Worm (Caenorhabditis elegans) whole organism, midembryonic: Measurements from ENCODE around the gene Y39A1A.24.

Experiments used
- flt-1 ChIP-seq: fragments of 200-800 bp; sonication (Bioruptor generic); IDR thresholded peaks from 2 replicates; pipeline ENCODE4 v1.3.6; 2022; ENCODE audit warnings: missing genetic modification characterization, missing compliant biosample characterization
- ref-1 ChIP-seq: fragments of 200-800 bp; sonication (Bioruptor generic); conservative IDR thresholded peaks from 2 replicates; pipeline ENCODE4 v1.3.6; 2022; ENCODE audit warnings: missing genetic modification reagents, missing genetic modification characterization, missing compliant biosample characterization
- tab-1 ChIP-seq: fragments of 200-800 bp; sonication (Bioruptor generic); IDR thresholded peaks from 2 replicates; pipeline ENCODE4 v1.3.6; 2022; ENCODE audit warnings: missing genetic modification characterization, missing compliant biosample characterization
- ztf-23 ChIP-seq: fragments of 200-800 bp; sonication (Bioruptor generic); IDR thresholded peaks from 2 replicates; pipeline ENCODE4 v1.3.6; 2022; ENCODE audit warnings: missing genetic modification reagents, missing genetic modification characterization, missing compliant biosample characterization

DNA sequence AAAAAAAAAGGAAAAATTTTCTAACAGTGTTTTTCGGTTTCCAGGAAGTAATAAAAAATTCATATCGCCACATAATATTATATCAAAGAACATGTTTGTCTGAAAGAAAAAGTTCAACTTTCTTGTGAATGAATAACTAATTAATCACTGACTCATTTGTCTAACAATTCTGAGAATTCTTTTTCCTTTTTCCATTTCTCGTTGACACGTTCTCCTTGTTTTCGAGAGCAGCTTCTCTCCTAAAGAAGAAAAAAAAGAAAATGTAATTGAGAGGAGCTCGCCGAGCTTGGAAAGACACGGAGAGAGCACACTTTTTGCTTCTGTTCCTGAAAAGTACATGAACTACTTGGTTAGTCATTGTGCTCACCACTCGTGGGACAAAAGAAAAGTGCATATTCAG is 4.3 kb upstream of the Y39A1A.24 start:
- TF ChIP-seq ref-1 (GFP tag; lab: Robert Waterston, UW) (no peak), flt-1 (no peak), tab-1 (GFP tag; lab: Robert Waterston, UW) (no peak), ztf-23 (no peak)
